Worm (Caenorhabditis elegans): ENCODE results near the gene dab-1.

dab-1 gene

ce11 chrII:8177095-8177494 lies 45.1 kb upstream of the dab-1 start, which contains the start of gene acr-14:
acr-14 (minus strand) TSS chrII:8177195.
- TF ChIP-seq aly-2 (tag; optimal IDR thresholded peaks at IDR 0.05) (no peak), F16B12.6 (tag; optimal IDR thresholded peaks at IDR 0.05) (no peak), irx-1 (tag; optimal IDR thresholded peaks at IDR 0.05) (no peak), unc-30 (tag; optimal IDR thresholded peaks at IDR 0.05) (no peak), pqm-1 (tag; optimal IDR thresholded peaks at IDR 0.05) (no peak), hpl-2 (GFP tag; optimal IDR thresholded peaks at IDR 0.05) (no peak), vab-15 (tag; optimal IDR thresholded peaks at IDR 0.05) (no peak), ceh-88 (GFP tag; IDR thresholded peaks at IDR 0.05) (no peak), skn-1 (tag; optimal IDR thresholded peaks at IDR 0.05) (no peak), xbp-1 (tag; optimal IDR thresholded peaks at IDR 0.05) (no peak), mef-2 (tag; optimal IDR thresholded peaks at IDR 0.05) (no peak), lir-3 (tag; optimal IDR thresholded peaks at IDR 0.05; ENCODE audit: poor library complexity) (no peak), mdl-1 (tag; optimal IDR thresholded peaks at IDR 0.05) (no peak), nhr-237 (tag; optimal IDR thresholded peaks at IDR 0.05) (no peak), ceh-90 (tag; optimal IDR thresholded peaks at IDR 0.05) (no peak), ceh-82 (tag; optimal IDR thresholded peaks at IDR 0.05) (no peak)

ce11 chrII:8178614-8179013 lies 43.6 kb upstream of the dab-1 start:
- TF ChIP-seq fkh-8 (tag; optimal IDR thresholded peaks at IDR 0.05) (no peak), unc-30 (tag; optimal IDR thresholded peaks at IDR 0.05) (no peak), ztf-11 (tag; optimal IDR thresholded peaks at IDR 0.05) (no peak), mdl-1 (tag; optimal IDR thresholded peaks at IDR 0.05) (no peak), pag-3 (tag; optimal IDR thresholded peaks at IDR 0.05; ENCODE audit: borderline replicate concordance, insufficient read depth) (no peak), fkh-4 (tag; optimal IDR thresholded peaks at IDR 0.05; ENCODE audit: borderline replicate concordance) (no peak), lin-35 (GFP tag; optimal IDR thresholded peaks at IDR 0.05) (no peak), alr-1 (tag; optimal IDR thresholded peaks at IDR 0.05; ENCODE audit: borderline replicate concordance) (no peak), hlh-17 (GFP tag; optimal IDR thresholded peaks at IDR 0.05; ENCODE audit: borderline replicate concordance) (no peak), nhr-11 (tag; optimal IDR thresholded peaks at IDR 0.05) (no peak), isw-1 (GFP tag; IDR thresholded peaks at IDR 0.05) (no peak), fkh-10 (GFP tag; optimal IDR thresholded peaks at IDR 0.05) (no peak), lin-14 (GFP tag; optimal IDR thresholded peaks at IDR 0.05) (no peak), sptf-1 (tag; optimal IDR thresholded peaks at IDR 0.05) (no peak), jun-1 (tag; optimal IDR thresholded peaks at IDR 0.05) (no peak), mep-1 (tag; optimal IDR thresholded peaks at IDR 0.05) (no peak), unc-62 (GFP tag; optimal IDR thresholded peaks at IDR 0.05) (no peak), nhr-20 (tag; optimal IDR thresholded peaks at IDR 0.05) (no peak), tbx-2 (tag; optimal IDR thresholded peaks at IDR 0.05) (no peak), nhr-77 (tag; optimal IDR thresholded peaks at IDR 0.05) (no peak)

ce11 chrII:8180281-8180680 lies 41.9 kb upstream of the dab-1 start, which contains the start of gene T05C12.4:
T05C12.4 (minus strand) TSS chrII:8180381.
- TF ChIP-seq sox-4 (tag; optimal IDR thresholded peaks at IDR 0.05) (no peak), C16A3.4 (tag; optimal IDR thresholded peaks at IDR 0.05) (no peak), pqm-1 (tag; optimal IDR thresholded peaks at IDR 0.05) (no peak), lin-35 (GFP tag; optimal IDR thresholded peaks at IDR 0.05) (no peak), nhr-90 (tag; optimal IDR thresholded peaks at IDR 0.05; ENCODE audit: poor library complexity) (no peak), ets-5 (GFP tag; IDR thresholded peaks at IDR 0.05) (no peak), nhr-47 (tag; optimal IDR thresholded peaks at IDR 0.05) (no peak), aha-1 (tag; optimal IDR thresholded peaks at IDR 0.05) (no peak), ama-1 (optimal IDR thresholded peaks at IDR 0.05) (no peak), lin-39 (tag; optimal IDR thresholded peaks at IDR 0.05) (no peak), fkh-4 (tag; optimal IDR thresholded peaks at IDR 0.05; ENCODE audit: borderline replicate concordance) (no peak), tlp-1 (tag; optimal IDR thresholded peaks at IDR 0.05) (no peak), nhr-85 (tag) (no peak)
